Worm (Caenorhabditis elegans) whole organism, L4 larva: Measurements from ENCODE around the gene cysl-2.

Experiments
- F37D6.2 ChIP-seq: sonication (generic microtip); optimal IDR thresholded peaks from 2 replicates; lab custom pipeline; 2016; ENCODE audit warnings: mild to moderate bottlenecking, missing genetic modification characterization, missing compliant biosample characterization
- F49E8.2 ChIP-seq: sonication (generic microtip); optimal IDR thresholded peaks from 2 replicates; lab custom pipeline; 2016; ENCODE audit warnings: missing compliant biosample characterization, mild to moderate bottlenecking, missing genetic modification characterization, borderline replicate concordance
- Y105C5A.15 ChIP-seq: fragments of 200-800 bp; sonication (Bioruptor generic); IDR thresholded peaks from 2 replicates; pipeline ENCODE4 v1.3.6; 2022; ENCODE audit warnings: missing genetic modification characterization, missing compliant biosample characterization
- ceh-20 ChIP-seq: fragments of 200-800 bp; sonication (Bioruptor generic); IDR thresholded peaks from 2 replicates; pipeline ENCODE4 v1.3.6; 2022; ENCODE audit warnings: missing genetic modification reagents, missing genetic modification characterization, missing compliant biosample characterization
- ceh-44 ChIP-seq: fragments of 200-800 bp; sonication (Bioruptor generic); IDR thresholded peaks from 2 replicates; pipeline ENCODE4 v1.3.6; 2022; ENCODE audit warnings: missing genetic modification reagents, missing genetic modification characterization, missing compliant biosample characterization
- ceh-62 ChIP-seq: sonication (generic microtip); optimal IDR thresholded peaks from 2 replicates; lab custom pipeline; 2017; ENCODE audit warnings: missing biosample characterization, missing genetic modification characterization
- daf-16 ChIP-seq, 3 experiments: sonication (generic microtip); optimal IDR thresholded peaks; 2 replicates each; lab custom pipeline; 2016 to 2017; ENCODE audit warnings: missing genetic modification characterization in 3 of 3, missing genetic modification reagents in 3 of 3, mild to moderate bottlenecking in 2 of 3, missing compliant biosample characterization in 2 of 3, missing biosample characterization in 1 of 3, moderate library complexity in 1 of 3
- daf-8 ChIP-seq: fragments of 200-800 bp; sonication (Bioruptor generic); IDR thresholded peaks from 2 replicates; pipeline ENCODE4 v1.3.6; 2022; ENCODE audit warnings: missing genetic modification characterization, missing compliant biosample characterization
- dmd-9 ChIP-seq: fragments of 200-800 bp; sonication (Bioruptor generic); IDR thresholded peaks from 2 replicates; pipeline ENCODE4 v1.3.6; 2022; ENCODE audit warnings: missing genetic modification reagents, missing genetic modification characterization, missing compliant biosample characterization
- duxl-1 ChIP-seq: sonication (generic microtip); optimal IDR thresholded peaks from 2 replicates; lab custom pipeline; 2016; ENCODE audit warnings: mild to moderate bottlenecking, missing genetic modification characterization, moderate library complexity, missing compliant biosample characterization; ENCODE audit not compliant: poor library complexity
- hif-1 ChIP-seq, 2 experiments: sonication (generic microtip); optimal IDR thresholded peaks; 2 replicates each; lab custom pipeline; 2016 to 2017; ENCODE audit warnings: missing compliant biosample characterization in 2 of 2, missing genetic modification characterization in 2 of 2, missing genetic modification reagents in 2 of 2, missing genotype in 2 of 2, mild to moderate bottlenecking in 1 of 2
- hlh-30 ChIP-seq: sonication (generic microtip); optimal IDR thresholded peaks from 2 replicates; lab custom pipeline; 2017; ENCODE audit warnings: antibody characterized with exemption, mild to moderate bottlenecking, missing genetic modification characterization, missing compliant biosample characterization; ENCODE audit not compliant: insufficient read depth
- hmg-1.1 ChIP-seq: fragments of 200-800 bp; sonication (Bioruptor generic); IDR thresholded peaks from 2 replicates; pipeline ENCODE4 v1.3.6; 2022; ENCODE audit warnings: missing genetic modification reagents, missing genetic modification characterization, missing compliant biosample characterization
- lsy-2 ChIP-seq, 2 experiments: fragments of 150-350 bp in 1 of 2; sonication (generic microtip) in 1 of 2; optimal IDR thresholded peaks; 2 replicates each; lab custom pipeline; 2014 to 2017; ENCODE audit warnings: missing biosample characterization in 2 of 2, missing genetic modification characterization in 2 of 2
- madf-9 ChIP-seq: fragments of 200-800 bp; sonication (Bioruptor generic); conservative IDR thresholded peaks from 2 replicates; pipeline ENCODE4 v1.3.6; 2022; ENCODE audit warnings: missing genetic modification reagents, missing genetic modification characterization, missing compliant biosample characterization
- mdl-1 ChIP-seq, 2 experiments: fragments of 150-350 bp in 1 of 2; sonication (generic microtip) in 1 of 2; optimal IDR thresholded peaks; 2 replicates each; lab custom pipeline; 2014 to 2017; ENCODE audit warnings: missing biosample characterization in 2 of 2, missing genetic modification characterization in 2 of 2
- mes-2 ChIP-seq: sonication (generic microtip); optimal IDR thresholded peaks from 2 replicates; lab custom pipeline; 2016; ENCODE audit warnings: missing genotype, mild to moderate bottlenecking, missing genetic modification characterization, missing compliant biosample characterization; ENCODE audit not compliant: poor library complexity, severe bottlenecking
- mxl-2 ChIP-seq: fragments of 200-800 bp; sonication (Bioruptor generic); conservative IDR thresholded peaks from 2 replicates; pipeline ENCODE4 v1.3.6; 2022; ENCODE audit warnings: missing genetic modification reagents, missing genetic modification characterization, missing compliant biosample characterization
- nhr-10 ChIP-seq: fragments of 150-350 bp; optimal IDR thresholded peaks from 2 replicates; lab custom pipeline; 2014; ENCODE audit warnings: missing biosample characterization, missing genetic modification characterization
- nhr-102 ChIP-seq: sonication (generic microtip); optimal IDR thresholded peaks from 2 replicates; lab custom pipeline; 2016; ENCODE audit warnings: mild to moderate bottlenecking, missing genetic modification characterization, moderate library complexity, missing compliant biosample characterization
- nhr-237 ChIP-seq: sonication (generic microtip); optimal IDR thresholded peaks from 2 replicates; lab custom pipeline; 2017; ENCODE audit warnings: missing biosample characterization, missing genetic modification characterization
- nhr-28 ChIP-seq: fragments of 150-350 bp; optimal IDR thresholded peaks from 2 replicates; lab custom pipeline; 2014; ENCODE audit warnings: missing biosample characterization, missing genetic modification characterization
- nhr-6 ChIP-seq: fragments of 150-350 bp; optimal IDR thresholded peaks from 2 replicates; lab custom pipeline; 2014; ENCODE audit warnings: missing biosample characterization, missing genetic modification characterization
- nhr-76 ChIP-seq: fragments of 150-350 bp; optimal IDR thresholded peaks from 2 replicates; lab custom pipeline; 2014; ENCODE audit warnings: missing biosample characterization, missing genetic modification characterization
- nhr-77 ChIP-seq: fragments of 150-350 bp; optimal IDR thresholded peaks from 2 replicates; lab custom pipeline; 2014; ENCODE audit warnings: missing biosample characterization, missing genetic modification characterization
- php-3 ChIP-seq: fragments of 200-800 bp; sonication (Bioruptor generic); IDR thresholded peaks from 2 replicates; pipeline ENCODE4 v1.3.6; 2022; ENCODE audit warnings: missing genetic modification reagents, missing genetic modification characterization, missing compliant biosample characterization
- pqm-1 ChIP-seq: sonication (generic microtip); optimal IDR thresholded peaks from 2 replicates; lab custom pipeline; 2017; ENCODE audit warnings: missing biosample characterization, missing genetic modification characterization
- rbr-2 ChIP-seq: sonication (generic microtip); optimal IDR thresholded peaks from 2 replicates; lab custom pipeline; 2016; ENCODE audit warnings: missing genotype, missing genetic modification characterization, missing compliant biosample characterization
- set-16 ChIP-seq: fragments of 200-800 bp; sonication (Bioruptor generic); IDR thresholded peaks from 2 replicates; pipeline ENCODE4 v1.3.6; 2022; ENCODE audit warnings: missing genetic modification reagents, missing genetic modification characterization, missing compliant biosample characterization
- spr-3 ChIP-seq: fragments of 200-800 bp; sonication (Bioruptor generic); optimal IDR thresholded peaks from 2 replicates; lab custom pipeline; 2018; ENCODE audit warnings: mild to moderate bottlenecking, missing genetic modification characterization, missing compliant biosample characterization
- tag-97 ChIP-seq: fragments of 200-800 bp; sonication (Bioruptor generic); IDR thresholded peaks from 2 replicates; pipeline ENCODE4 v1.3.6; 2022; ENCODE audit warnings: missing genetic modification characterization, missing compliant biosample characterization
- unc-130 ChIP-seq: sonication (generic microtip); optimal IDR thresholded peaks from 2 replicates; lab custom pipeline; 2016; ENCODE audit warnings: missing genetic modification reagents, missing genetic modification characterization, missing compliant biosample characterization
- unc-62 ChIP-seq, 3 experiments: fragments of 150-350 bp in 1 of 3; sonication (generic microtip); optimal IDR thresholded peaks in 2 of 3; peaks in 1 of 3; 1 replicate in 1 of 3; 2 replicates in 2 of 3; lab custom pipeline; 2014 to 2017; ENCODE audit warnings: missing biosample characterization in 3 of 3, missing genetic modification characterization in 3 of 3, missing genetic modification reagents in 3 of 3, missing genotype in 1 of 3
- zfp-2 ChIP-seq: sonication (generic microtip); optimal IDR thresholded peaks from 2 replicates; lab custom pipeline; 2016; ENCODE audit warnings: mild to moderate bottlenecking, missing genetic modification characterization, missing compliant biosample characterization
- ztf-7 ChIP-seq: fragments of 150-350 bp; optimal IDR thresholded peaks from 2 replicates; lab custom pipeline; 2014; ENCODE audit warnings: missing biosample characterization, missing genetic modification characterization

The cysl-2 gene

DNA sequence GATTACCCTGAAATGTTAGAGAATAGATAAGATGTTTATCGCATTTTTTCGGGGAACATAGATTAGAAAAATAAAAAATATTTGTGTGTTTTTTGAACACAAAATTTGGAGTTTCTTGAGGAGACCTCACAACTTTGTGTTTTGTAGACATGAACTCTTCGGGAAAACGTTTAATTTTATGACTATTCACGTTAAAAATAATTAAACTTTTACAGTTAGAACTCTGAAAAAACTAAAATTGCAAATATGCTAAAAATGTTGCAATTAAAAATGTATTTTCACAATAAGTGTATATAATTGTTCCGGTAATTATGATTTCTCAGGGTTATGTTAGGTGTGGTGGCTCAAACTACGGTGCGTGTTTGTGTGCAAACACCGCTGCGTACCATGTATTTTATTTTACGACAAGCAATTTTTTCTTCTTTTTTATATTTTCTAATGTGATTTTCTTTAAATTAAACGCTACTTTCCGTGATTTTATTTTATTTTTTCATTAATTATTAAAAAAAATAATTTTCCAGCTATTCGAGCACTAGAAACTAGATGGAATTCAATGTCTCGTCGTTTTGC lies 34.1 kb upstream of the cysl-2 start, which contains the start of the genes F57C2.5 and spat-1 (continued):
- TF ChIP-seq mes-2 (tag; lab: Kevin White, UChicago) (peak; percentile 87), set-16 (no peak), nhr-77 (tag; lab: Kevin White, UChicago) (peak; percentile 94), unc-130 (GFP tag; lab: Kevin White, UChicago) (peak; percentile 88), lsy-2 (tag; optimal IDR thresholded peaks at IDR 0.05; lab: Kevin White, UChicago) (peak; percentile 86 to 98), nhr-237 (tag; lab: Kevin White, UChicago) (no peak), hmg-1.1 (GFP tag; lab: Robert Waterston, UW) (peak; percentile 53; the same call in 1 of the 2 replicates), pqm-1 (tag; lab: Kevin White, UChicago) (peak; percentile 55), tag-97 (GFP tag; lab: Robert Waterston, UW) (no peak), Y105C5A.15 (GFP tag; lab: Robert Waterston, UW) (no peak), nhr-28 (tag; lab: Kevin White, UChicago) (peak; percentile 48), zfp-2 (no peak), nhr-10 (tag; lab: Kevin White, UChicago) (no peak), nhr-102 (tag; lab: Kevin White, UChicago) (no peak), mdl-1 (tag; optimal IDR thresholded peaks at IDR 0.05; lab: Kevin White, UChicago) (no peak), hif-1 (tag; optimal IDR thresholded peaks at IDR 0.05; lab: Kevin White, UChicago) (peak in 1 of 2 experiments; percentile 86), rbr-2 (tag; lab: Kevin White, UChicago) (peak; percentile 63), F49E8.2 (no peak), ceh-44 (GFP tag; lab: Robert Waterston, UW) (peak; percentile 59; the same call in 1 of the 2 replicates), ceh-62 (tag; lab: Kevin White, UChicago) (no peak), hlh-30 (tag; lab: Kevin White, UChicago) (peak; percentile 26), F37D6.2 (tag; lab: Kevin White, UChicago) (peak; percentile 22), nhr-76 (tag; lab: Kevin White, UChicago) (no peak), daf-16 (GFP tag; optimal IDR thresholded peaks at IDR 0.05; lab: Kevin White, UChicago) (no peak), daf-16 (tag; optimal IDR thresholded peaks at IDR 0.05; lab: Kevin White, UChicago) (peak; percentile 90), nhr-6 (peak; percentile 29), ceh-20 (0 out of 2 replicates have a peak, but pooled peaks have one; percentile 16)

DNA sequence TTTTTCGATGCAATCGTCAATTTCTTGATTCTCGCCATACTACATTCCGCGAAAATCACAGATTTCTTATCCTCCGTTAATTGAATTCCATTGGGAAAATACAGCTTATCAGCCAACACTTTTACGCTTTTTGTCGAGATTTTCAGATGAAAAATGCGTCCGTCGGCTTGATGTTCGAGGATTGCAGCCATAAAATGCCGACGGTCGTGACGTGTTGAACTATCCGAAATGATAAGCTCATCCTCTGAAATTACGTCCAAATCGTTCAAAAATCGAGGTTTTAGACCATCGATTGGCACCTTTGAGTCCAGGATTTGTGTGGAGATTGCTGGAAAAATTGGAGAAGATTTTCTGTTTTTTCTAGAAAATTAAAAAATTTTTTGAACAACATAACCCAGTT lies 32.9 kb upstream of the cysl-2 start:
- TF ChIP-seq unc-62 (GFP tag; optimal IDR thresholded peaks at IDR 0.05 in 1 of 2; lab: Kevin White, UChicago) (peak in 1 of 2 experiments; percentile 90), unc-62 (tag; optimal IDR thresholded peaks at IDR 0.05; lab: Kevin White, UChicago) (no peak), mxl-2 (GFP tag; lab: Robert Waterston, UW) (no peak)

DNA sequence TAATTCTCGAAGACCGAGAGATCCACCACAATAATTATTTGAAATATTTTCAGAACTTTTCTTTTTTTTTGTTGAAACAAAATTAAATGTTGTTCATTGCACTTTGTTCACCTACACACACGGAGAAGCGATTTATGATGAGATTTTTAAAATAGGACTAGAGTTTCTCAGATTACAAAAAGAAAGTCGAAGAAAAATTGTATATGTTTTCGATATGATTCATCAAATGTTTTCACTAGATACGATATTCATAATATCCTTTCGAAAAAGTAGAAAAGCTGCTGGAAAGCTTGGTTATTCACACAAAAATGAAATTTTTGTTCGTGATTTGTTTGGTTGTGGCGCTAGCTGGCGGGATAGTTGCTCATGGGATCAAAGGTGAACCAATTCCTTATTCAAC lies 30.8 kb upstream of the cysl-2 start, which contains the start of gene F57C2.4:
Gene F57C2.4 (plus strand): TSS at position 301 of the 400 bp plus-strand sequence.
- TF ChIP-seq daf-16 (GFP tag; optimal IDR thresholded peaks at IDR 0.05; lab: Kevin White, UChicago) (no peak), daf-16 (tag; optimal IDR thresholded peaks at IDR 0.05; lab: Kevin White, UChicago) (no peak), nhr-102 (tag; lab: Kevin White, UChicago) (no peak)

DNA sequence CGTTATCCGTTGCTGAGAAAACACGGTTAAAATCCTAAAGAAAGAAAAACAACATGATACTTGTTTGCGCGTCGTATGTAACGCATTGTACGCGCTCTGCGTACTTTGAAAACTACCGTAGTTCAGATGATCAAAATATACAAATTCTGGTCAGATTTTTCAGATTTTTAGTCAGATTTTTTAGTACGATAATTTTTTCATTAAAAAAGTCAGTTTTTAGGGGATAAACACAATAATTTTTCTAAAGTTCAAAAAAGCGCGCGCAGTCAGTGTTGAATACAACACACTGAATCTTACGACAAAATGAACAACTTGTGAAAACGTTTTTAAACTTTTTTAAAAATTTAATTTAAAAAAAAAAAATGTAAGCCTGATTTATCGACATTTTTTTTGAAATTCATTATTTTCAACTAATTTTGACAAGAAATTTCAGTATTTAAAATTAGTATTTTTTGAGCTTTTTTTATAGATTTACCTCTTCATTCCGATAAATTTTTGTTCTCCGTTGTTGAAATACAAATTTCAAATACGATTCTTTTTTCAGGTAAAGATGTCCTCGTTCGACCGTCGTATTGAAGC lies 29.5 kb upstream of the cysl-2 start, which contains the start of gene pot-2:
Gene pot-2 (plus strand): TSS at position 529 of the 579 bp plus-strand sequence.
- no peak for TF ChIP-seq ztf-7
- no peak for TF ChIP-seq madf-9
- no peak for TF ChIP-seq php-3 (GFP tag; lab: Robert Waterston, UW)
- no peak for TF ChIP-seq nhr-237 (tag; lab: Kevin White, UChicago)
- no peak for TF ChIP-seq F37D6.2 (tag; lab: Kevin White, UChicago)
- no peak for TF ChIP-seq hmg-1.1 (GFP tag; lab: Robert Waterston, UW)
- no peak for TF ChIP-seq daf-8
- TF ChIP-seq duxl-1, result no peak
- no peak for TF ChIP-seq dmd-9 (GFP tag; lab: Robert Waterston, UW)
- TF ChIP-seq nhr-102 (tag; lab: Kevin White, UChicago), result no peak
- TF ChIP-seq spr-3 (GFP tag; lab: Kevin White, UChicago), result no peak
